Fruit fly (Drosophila melanogaster) whole organism, embryonic: ENCODE data around the gene CG11912.

Source experiments
- BEAF-32 ChIP-seq: fragments of 200-800 bp; sonication (Bioruptor generic); optimal IDR thresholded peaks from 3 replicates; lab custom pipeline; 2017; ENCODE audit warnings: missing biosample characterization, missing genetic modification characterization, mild to moderate bottlenecking, moderate library complexity, missing genetic modification reagents
- CG10147 ChIP-seq: fragments of 200-800 bp; sonication (Bioruptor generic); optimal IDR thresholded peaks from 2 replicates; lab custom pipeline; 2019; ENCODE audit warnings: missing biosample characterization, mild to moderate bottlenecking, missing genetic modification characterization, moderate library complexity
- CG11696 ChIP-seq: fragments of 200-800 bp; sonication (Bioruptor generic); IDR thresholded peaks from 2 replicates; pipeline ENCODE4 v1.3.6; 2022; ENCODE audit warnings: missing biosample characterization, missing genetic modification characterization
- CG12299 ChIP-seq: fragments of 200-800 bp; sonication (Bioruptor generic); optimal IDR thresholded peaks from 2 replicates; lab custom pipeline; 2018; ENCODE audit warnings: missing biosample characterization, mild to moderate bottlenecking, missing genetic modification characterization
- CG12659 ChIP-seq: fragments of 200-800 bp; sonication (Bioruptor generic); optimal IDR thresholded peaks from 3 replicates; lab custom pipeline; 2017; ENCODE audit warnings: mild to moderate bottlenecking, missing biosample characterization, missing genetic modification reagents, missing genetic modification characterization
- CG13296 ChIP-seq: fragments of 200-800 bp; sonication (Bioruptor generic); optimal IDR thresholded peaks from 3 replicates; lab custom pipeline; 2018; ENCODE audit warnings: missing biosample characterization, mild to moderate bottlenecking, missing genetic modification characterization
- CG13424 ChIP-seq: fragments of 200-800 bp; sonication (Bioruptor generic); optimal IDR thresholded peaks from 2 replicates; lab custom pipeline; 2019; ENCODE audit warnings: missing biosample characterization, mild to moderate bottlenecking, missing genetic modification characterization, moderate library complexity
- CG13775 ChIP-seq: fragments of 200-800 bp; sonication (Bioruptor generic); optimal IDR thresholded peaks from 3 replicates; lab custom pipeline; 2017; ENCODE audit warnings: missing biosample characterization, mild to moderate bottlenecking, missing genetic modification characterization
- CG14050 ChIP-seq: fragments of 200-800 bp; sonication (Bioruptor generic); IDR thresholded peaks from 3 replicates; pipeline ENCODE4 v1.3.6; 2022; ENCODE audit warnings: missing biosample characterization, missing genetic modification characterization
- CG14860 ChIP-seq: fragments of 200-800 bp; sonication (Bioruptor generic); IDR thresholded peaks from 3 replicates; pipeline ENCODE4 v1.3.6; 2022; ENCODE audit warnings: missing biosample characterization, missing genetic modification characterization; ENCODE audit not compliant: partially characterized antibody
- CG14965 ChIP-seq: fragments of 200-800 bp; sonication (Bioruptor generic); optimal IDR thresholded peaks from 2 replicates; lab custom pipeline; 2016; ENCODE audit warnings: missing biosample characterization, missing genetic modification characterization, borderline replicate concordance
- CG15601 ChIP-seq: fragments of 200-800 bp; sonication (Bioruptor generic); optimal IDR thresholded peaks from 3 replicates; lab custom pipeline; 2019; ENCODE audit warnings: missing biosample characterization, mild to moderate bottlenecking, missing genetic modification characterization, moderate library complexity
- CG16779 ChIP-seq: fragments of 200-800 bp; sonication (Bioruptor generic); IDR thresholded peaks from 2 replicates; pipeline ENCODE4 v1.3.6; 2022; ENCODE audit warnings: missing biosample characterization, missing genetic modification characterization
- CG16813 ChIP-seq: fragments of 200-800 bp; sonication (Bioruptor generic); IDR thresholded peaks from 3 replicates; pipeline ENCODE4 v1.3.6; 2022; ENCODE audit warnings: missing biosample characterization, missing genetic modification characterization; ENCODE audit not compliant: partially characterized antibody
- CG17186 ChIP-seq: fragments of 200-800 bp; sonication (Bioruptor generic); optimal IDR thresholded peaks from 3 replicates; lab custom pipeline; 2017; ENCODE audit warnings: missing biosample characterization, missing genetic modification reagents, missing genetic modification characterization
- CG2712 ChIP-seq: fragments of 200-800 bp; optimal IDR thresholded peaks from 3 replicates; lab custom pipeline; 2019; ENCODE audit warnings: missing biosample characterization, mild to moderate bottlenecking, missing genetic modification characterization, moderate library complexity
- CG2889 ChIP-seq: fragments of 200-800 bp; sonication (Bioruptor generic); IDR thresholded peaks from 3 replicates; pipeline ENCODE4 v1.3.6; 2022; ENCODE audit warnings: missing biosample characterization, missing genetic modification characterization
- CG31224 ChIP-seq: fragments of 200-800 bp; sonication (Bioruptor generic); IDR thresholded peaks from 2 replicates; pipeline ENCODE4 v1.3.6; 2022; ENCODE audit warnings: missing biosample characterization, missing genetic modification characterization
- CG3995 ChIP-seq: fragments of 200-800 bp; sonication (Bioruptor generic); optimal IDR thresholded peaks from 3 replicates; lab custom pipeline; 2016; ENCODE audit warnings: missing biosample characterization, missing genetic modification characterization
- CG4328 ChIP-seq: fragments of 200-800 bp; sonication (Bioruptor generic); optimal IDR thresholded peaks from 3 replicates; lab custom pipeline; 2017; ENCODE audit warnings: missing biosample characterization, missing genetic modification reagents, missing genetic modification characterization
- CG4617 ChIP-seq: fragments of 200-800 bp; sonication (Bioruptor generic); optimal IDR thresholded peaks from 3 replicates; lab custom pipeline; 2016; ENCODE audit warnings: missing biosample characterization, missing genetic modification characterization, borderline replicate concordance
- CG6254 ChIP-seq: fragments of 200-800 bp; sonication (Bioruptor generic); optimal IDR thresholded peaks from 3 replicates; lab custom pipeline; 2017; ENCODE audit warnings: mild to moderate bottlenecking, missing biosample characterization, missing genetic modification reagents, missing genetic modification characterization
- CG8089 ChIP-seq: fragments of 200-800 bp; sonication (Bioruptor generic); optimal IDR thresholded peaks from 3 replicates; lab custom pipeline; 2016; ENCODE audit warnings: missing biosample characterization, missing genetic modification characterization
- CG8290 ChIP-seq, 3 experiments: fragments of 200-800 bp; sonication (Bioruptor generic); optimal IDR thresholded peaks; 2 replicates each; lab custom pipeline; 2016 to 2019; ENCODE audit warnings: missing biosample characterization in 3 of 3, missing genetic modification characterization in 3 of 3, mild to moderate bottlenecking in 2 of 3, moderate library complexity in 1 of 3
- CG8388 ChIP-seq: fragments of 200-800 bp; sonication (Bioruptor generic); optimal IDR thresholded peaks from 2 replicates; lab custom pipeline; 2019; ENCODE audit warnings: missing biosample characterization, mild to moderate bottlenecking, missing genetic modification characterization, moderate library complexity
- Dref ChIP-seq: fragments of 200-800 bp; sonication (Bioruptor generic); IDR thresholded peaks from 2 replicates; pipeline ENCODE4 v1.3.6; 2022; ENCODE audit warnings: missing biosample characterization, missing genetic modification characterization
- E2f2 ChIP-seq: fragments of 200-800 bp; sonication (Bioruptor generic); IDR thresholded peaks from 2 replicates; pipeline ENCODE4 v1.3.6; 2022; ENCODE audit warnings: missing biosample characterization, missing genetic modification characterization
- Elba2 ChIP-seq: fragments of 200-800 bp; sonication (Bioruptor generic); optimal IDR thresholded peaks from 3 replicates; lab custom pipeline; 2016; ENCODE audit warnings: missing biosample characterization, missing genetic modification characterization
- HLH4C ChIP-seq: fragments of 200-800 bp; sonication (Bioruptor generic); IDR thresholded peaks from 3 replicates; pipeline ENCODE4 v1.3.6; 2022; ENCODE audit warnings: missing biosample characterization, missing genetic modification characterization; ENCODE audit not compliant: partially characterized antibody
- Med ChIP-seq: fragments of 200-800 bp; sonication (Bioruptor generic); peaks from one replicate; lab custom pipeline; 2016; ENCODE audit warnings: missing biosample characterization, missing genetic modification characterization, mild to moderate bottlenecking, inconsistent platforms, moderate library complexity
- NfI ChIP-seq: fragments of 200-800 bp; sonication (Bioruptor generic); optimal IDR thresholded peaks from 3 replicates; lab custom pipeline; 2018; ENCODE audit warnings: missing biosample characterization, mild to moderate bottlenecking, missing genetic modification characterization, moderate library complexity
- Oaz ChIP-seq: fragments of 200-800 bp; sonication (Bioruptor generic); IDR thresholded peaks from 2 replicates; pipeline ENCODE4 v1.3.6; 2022; ENCODE audit warnings: missing biosample characterization, missing genetic modification characterization
- Ptx1 ChIP-seq: fragments of 200-800 bp; sonication (Bioruptor generic); IDR thresholded peaks from 2 replicates; pipeline ENCODE4 v1.3.6; 2022; ENCODE audit warnings: missing biosample characterization, missing genetic modification characterization
- YL-1 ChIP-seq: fragments of 200-800 bp; sonication (Bioruptor generic); optimal IDR thresholded peaks from 3 replicates; lab custom pipeline; 2017; ENCODE audit warnings: missing biosample characterization, mild to moderate bottlenecking, missing genetic modification characterization
- ara ChIP-seq: fragments of 200-800 bp; sonication (Bioruptor generic); IDR thresholded peaks from 2 replicates; pipeline ENCODE4 v1.3.6; 2022; ENCODE audit warnings: missing biosample characterization, missing genetic modification characterization
- bigmax ChIP-seq: fragments of 200-800 bp; sonication (Bioruptor generic); optimal IDR thresholded peaks from 2 replicates; lab custom pipeline; 2018; ENCODE audit warnings: missing biosample characterization, mild to moderate bottlenecking, missing genetic modification characterization
- cato ChIP-seq: fragments of 200-800 bp; sonication (Bioruptor generic); optimal IDR thresholded peaks from 2 replicates; lab custom pipeline; 2016; ENCODE audit warnings: missing biosample characterization, missing genetic modification characterization, borderline replicate concordance
- dpn ChIP-seq, 2 experiments: fragments of 200-800 bp; sonication (Bioruptor generic); optimal IDR thresholded peaks; 3 replicates each; lab custom pipeline; 2016; ENCODE audit warnings: missing biosample characterization in 2 of 2, missing genetic modification characterization in 2 of 2
- fu2 ChIP-seq: fragments of 200-800 bp; sonication (Bioruptor generic); optimal IDR thresholded peaks from 2 replicates; lab custom pipeline; 2016; ENCODE audit warnings: missing biosample characterization, missing genetic modification characterization
- hb ChIP-seq: fragments of 200-800 bp; sonication (Bioruptor generic); IDR thresholded peaks from 3 replicates; pipeline ENCODE4 v1.3.6; 2022; ENCODE audit warnings: missing biosample characterization, missing genetic modification characterization; ENCODE audit not compliant: partially characterized antibody
- insv ChIP-seq, 2 experiments: fragments of 200-800 bp; sonication (Bioruptor generic); optimal IDR thresholded peaks; 3 replicates each; lab custom pipeline; 2016 to 2018; ENCODE audit warnings: missing biosample characterization in 2 of 2, missing genetic modification characterization in 2 of 2
- kah ChIP-seq: fragments of 200-800 bp; sonication (Bioruptor generic); optimal IDR thresholded peaks from 2 replicates; lab custom pipeline; 2018; ENCODE audit warnings: missing biosample characterization, mild to moderate bottlenecking, missing genetic modification characterization
- lola ChIP-seq, 3 experiments: fragments of >200 bp in 2 of 3; fragments of 200-800 bp in 1 of 3; sonication (Bioruptor generic) in 1 of 3; optimal IDR thresholded peaks; 2 replicates each; lab custom pipeline; 2017 to 2019; ENCODE audit warnings: missing biosample characterization in 3 of 3, missing genetic modification characterization in 3 of 3, mild to moderate bottlenecking in 1 of 3, moderate library complexity in 1 of 3
- pum ChIP-seq: fragments of 200-800 bp; sonication (Bioruptor generic); optimal IDR thresholded peaks from 2 replicates; lab custom pipeline; 2016; ENCODE audit warnings: missing biosample characterization, missing genetic modification characterization
- scrt ChIP-seq: fragments of 200-800 bp; sonication (Bioruptor generic); optimal IDR thresholded peaks from 2 replicates; lab custom pipeline; 2018; ENCODE audit warnings: missing biosample characterization, mild to moderate bottlenecking, missing genetic modification characterization, moderate library complexity
- trem ChIP-seq: fragments of 200-800 bp; optimal IDR thresholded peaks from 3 replicates; lab custom pipeline; 2019; ENCODE audit warnings: missing biosample characterization, mild to moderate bottlenecking, missing genetic modification characterization, moderate library complexity
- zf30C ChIP-seq: fragments of 200-800 bp; sonication (Bioruptor generic); optimal IDR thresholded peaks from 3 replicates; lab custom pipeline; 2018; ENCODE audit warnings: missing biosample characterization, mild to moderate bottlenecking, missing genetic modification characterization

Gene CG11912

dm6 chr2L:277122-277671, 41.9 kb downstream of the CG11912 start, which contains the start of gene smo (continued):
- TF ChIP-seq HLH4C (GFP tag; lab: Robert Waterston, UW), result peak; percentile 86
- TF ChIP-seq CG4328 (GFP tag; lab: Kevin White, UChicago), result no peak
- TF ChIP-seq CG8290 (GFP tag; optimal IDR thresholded peaks at IDR 0.05; lab: Kevin White, UChicago), result peak; percentile 16
- TF ChIP-seq CG8290 (tag; optimal IDR thresholded peaks at IDR 0.05; lab: Kevin White, UChicago), result no peak
- TF ChIP-seq CG17186 (GFP tag; lab: Kevin White, UChicago), result peak; percentile 96
- TF ChIP-seq CG8089 (GFP tag; lab: Kevin White, UChicago), result peak; percentile 29
- no peak for TF ChIP-seq CG2889 (GFP tag; lab: Robert Waterston, UW)
- TF ChIP-seq pum (GFP tag; lab: Kevin White, UChicago), result peak; percentile 42
- TF ChIP-seq CG14050, result no peak
- no peak for TF ChIP-seq zf30C (GFP tag; lab: Kevin White, UChicago)
- TF ChIP-seq Ptx1, result peak; percentile 24; the same call in 1 of the 2 replicates
- TF ChIP-seq cato (GFP tag; lab: Kevin White, UChicago), result no peak
- peak; percentile 48 for TF ChIP-seq CG10147 (GFP tag; lab: Kevin White, UChicago)

dm6 chr2L:273603-274002, 45.5 kb downstream of the CG11912 start, which contains the start of the genes mbm and CG11555:
Gene mbm (minus strand): TSS chr2L:273715.
Gene CG11555 (plus strand): TSS chr2L:273836.
- TF ChIP-seq lola (GFP tag; optimal IDR thresholded peaks at IDR 0.05; lab: Kevin White, UChicago) (peak in 1 of 3 experiments; percentile 15), YL-1 (GFP tag; lab: Kevin White, UChicago) (peak; percentile 66), scrt (GFP tag; lab: Kevin White, UChicago) (peak; percentile 64), BEAF-32 (GFP tag; lab: Kevin White, UChicago) (peak; percentile 58), trem (tag; lab: Kevin White, UChicago) (peak; percentile 67), CG16813 (GFP tag; lab: Robert Waterston, UW) (peak; percentile 51; the same call in 1 of the 3 replicates), CG2712 (tag; lab: Kevin White, UChicago) (peak; percentile 46), CG4617 (peak; percentile 10), CG15601 (tag; lab: Kevin White, UChicago) (peak; percentile 34), ara (GFP tag; lab: Robert Waterston, UW) (no peak), bigmax (GFP tag; lab: Kevin White, UChicago) (peak; percentile 79), Dref (peak; percentile 70), CG16779 (GFP tag; lab: Robert Waterston, UW) (no peak), Med (GFP tag; lab: Kevin White, UChicago) (peak; percentile 61), CG6254 (no peak), dpn (GFP tag; optimal IDR thresholded peaks at IDR 0.05; lab: Kevin White, UChicago) (peak in 1 of 2 experiments; percentile 19), insv (GFP tag; optimal IDR thresholded peaks at IDR 0.05; lab: Kevin White, UChicago) (peak in 1 of 2 experiments; percentile 25), CG12659 (GFP tag; lab: Kevin White, UChicago) (peak; percentile 45), Oaz (GFP tag; lab: Robert Waterston, UW) (no peak), hb (GFP tag; lab: Robert Waterston, UW) (peak; percentile 51; the same call in 1 of the 3 replicates), E2f2 (GFP tag; lab: Robert Waterston, UW) (0 out of 2 replicates have a peak, but pooled peaks have one; percentile 27), NfI (GFP tag; lab: Kevin White, UChicago) (peak; percentile 24), Elba2 (GFP tag; lab: Kevin White, UChicago) (no peak), CG8388 (GFP tag; lab: Kevin White, UChicago) (peak; percentile 13), CG14860 (peak; percentile 32; the same call in 1 of the 3 replicates), CG11696 (GFP tag; lab: Robert Waterston, UW) (no peak), CG13296 (peak; percentile 40), CG13424 (peak; percentile 48), kah (GFP tag; lab: Kevin White, UChicago) (peak; percentile 14), CG31224 (0 out of 2 replicates have a peak, but pooled peaks have one; percentile 15), CG14965 (GFP tag; lab: Kevin White, UChicago) (no peak), CG12299 (tag; lab: Kevin White, UChicago) (no peak), CG13775 (peak; percentile 34), fu2 (no peak), CG3995 (GFP tag; lab: Kevin White, UChicago) (peak; percentile 46)
